Worm (Caenorhabditis elegans) whole organism, mixed stage, embryonic: ENCODE results near the gene ins-14.
A peak's percentile ranks its signal among the peaks of the same experiment; 100 is the strongest.

Experiments used
- ces-1 ChIP-seq: fragments of 150-350 bp; optimal IDR thresholded peaks from 2 replicates; lab custom pipeline; 2014; ENCODE audit warnings: missing biosample characterization, missing genetic modification reagents, missing genetic modification characterization
- elt-3 ChIP-seq: fragments of 150-350 bp; optimal IDR thresholded peaks from 2 replicates; lab custom pipeline; 2014; ENCODE audit warnings: missing biosample characterization, missing genetic modification characterization
- lsy-2 ChIP-seq: fragments of 150-350 bp; optimal IDR thresholded peaks from 2 replicates; lab custom pipeline; 2014; ENCODE audit warnings: missing biosample characterization, missing genetic modification characterization
- mep-1 ChIP-seq: fragments of 150-350 bp; optimal IDR thresholded peaks from 2 replicates; lab custom pipeline; 2017; ENCODE audit warnings: missing biosample characterization, missing genetic modification reagents, missing genetic modification characterization, inconsistent platforms
- snpc-4 ChIP-seq: fragments of 150-350 bp; optimal IDR thresholded peaks from 2 replicates; lab custom pipeline; 2014; ENCODE audit warnings: missing biosample characterization, missing genetic modification characterization

ce11 chrII:6729331-6729730 lies 16.3 kb downstream of the ins-14 start, which contains the start of gene T14B4.8:
- peak; percentile 2 for TF ChIP-seq mep-1 (tag; lab: Kevin White, UChicago)
- TF ChIP-seq lsy-2 (tag; lab: Kevin White, UChicago): no peak
- TF ChIP-seq ces-1 (GFP tag; lab: Kevin White, UChicago): peak; percentile 77
- no peak for TF ChIP-seq elt-3
- TF ChIP-seq snpc-4 (tag; lab: Kevin White, UChicago): no peak
